Worm (Caenorhabditis elegans) whole organism, mixed stage, embryonic: ENCODE data around the gene srd-5.

ENCODE experiments used
- ceh-83 ChIP-seq: fragments of 200-800 bp; sonication (Bioruptor generic); optimal IDR thresholded peaks from 2 replicates; lab custom pipeline; 2018; ENCODE audit warnings: mild to moderate bottlenecking, missing genetic modification characterization, missing compliant biosample characterization
- lin-13 ChIP-seq: fragments of 150-350 bp; optimal IDR thresholded peaks from 2 replicates; lab custom pipeline; 2014; ENCODE audit warnings: missing biosample characterization, missing genetic modification characterization
- nhr-76 ChIP-seq: sonication (generic microtip); optimal IDR thresholded peaks from 2 replicates; lab custom pipeline; 2017; ENCODE audit warnings: missing biosample characterization, missing genetic modification characterization
- pha-4 ChIP-seq: fragments of 150-350 bp; optimal IDR thresholded peaks from 2 replicates; lab custom pipeline; 2018; ENCODE audit warnings: missing biosample characterization, missing genetic modification reagents, missing genetic modification characterization
- unc-62 ChIP-seq: fragments of 150-350 bp; optimal IDR thresholded peaks from 2 replicates; lab custom pipeline; 2014; ENCODE audit warnings: missing biosample characterization, missing genetic modification reagents, missing genetic modification characterization

DNA sequence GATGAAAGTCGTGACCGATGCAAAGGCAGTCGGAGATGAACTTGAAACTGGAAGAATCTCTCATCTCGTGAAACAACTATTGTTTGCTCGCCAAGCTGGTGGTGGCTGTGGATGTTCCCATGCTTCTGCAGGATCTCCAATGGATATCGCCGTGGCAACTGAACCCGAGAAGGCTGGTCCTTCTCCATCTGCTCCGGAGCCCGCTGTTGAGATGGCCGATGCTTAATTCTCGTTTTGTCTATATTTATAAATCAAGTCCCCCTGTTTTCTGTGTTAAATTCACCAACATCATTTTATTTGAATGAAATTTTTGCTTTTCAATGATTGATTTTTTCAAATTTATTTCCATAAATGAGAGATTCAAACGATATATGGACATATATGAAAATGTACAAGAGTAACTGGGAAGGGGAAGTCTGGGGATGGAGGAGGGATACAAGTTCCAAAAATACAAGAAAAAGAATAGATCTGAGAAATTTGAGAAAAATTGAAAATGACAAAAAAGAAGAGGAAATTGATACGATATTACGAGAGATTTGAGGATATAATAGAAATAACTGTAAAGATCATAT lies 23.5 kb downstream of the srd-5 start:
- TF ChIP-seq lin-13 (no peak), unc-62 (GFP tag; lab: Kevin White, UChicago) (no peak), nhr-76 (no peak), ceh-83 (GFP tag; lab: Kevin White, UChicago) (no peak), pha-4 (tag; lab: Kevin White, UChicago) (no peak)
